Worm (Caenorhabditis elegans) whole organism, early embryonic: ENCODE data around the gene str-182.

Source experiments
- B0310.2 ChIP-seq: sonication (generic microtip); optimal IDR thresholded peaks from 2 replicates; lab custom pipeline; 2016; ENCODE audit warnings: mild to moderate bottlenecking, missing genetic modification characterization, missing compliant biosample characterization
- F13C5.2 ChIP-seq: sonication (generic microtip); optimal IDR thresholded peaks from 2 replicates; lab custom pipeline; 2017; ENCODE audit warnings: mild to moderate bottlenecking, missing genetic modification characterization, inconsistent platforms, missing compliant biosample characterization
- aly-1 ChIP-seq: sonication (generic microtip); optimal IDR thresholded peaks from 2 replicates; lab custom pipeline; 2016; ENCODE audit warnings: missing genetic modification characterization, missing compliant biosample characterization
- ama-1 ChIP-seq: fragments of 150-350 bp; optimal IDR thresholded peaks from 2 replicates; lab custom pipeline; 2014
- ceh-13 ChIP-seq: fragments of 200-800 bp; sonication (Bioruptor generic); optimal IDR thresholded peaks from 2 replicates; lab custom pipeline; 2018; ENCODE audit warnings: mild to moderate bottlenecking, missing genetic modification characterization, missing compliant biosample characterization
- ceh-36 ChIP-seq: sonication (generic microtip); optimal IDR thresholded peaks from 2 replicates; lab custom pipeline; 2016; ENCODE audit warnings: missing genetic modification characterization, inconsistent platforms, missing compliant biosample characterization
- ets-7 ChIP-seq: sonication (generic microtip); optimal IDR thresholded peaks from 2 replicates; lab custom pipeline; 2016; ENCODE audit warnings: missing genotype, missing genetic modification characterization, missing compliant biosample characterization
- flt-1 ChIP-seq: fragments of 200-800 bp; sonication (Bioruptor generic); IDR thresholded peaks from 2 replicates; pipeline ENCODE4 v1.3.6; 2022; ENCODE audit warnings: missing genetic modification characterization, missing compliant biosample characterization
- hmbx-1 ChIP-seq: sonication (generic microtip); optimal IDR thresholded peaks from 2 replicates; lab custom pipeline; 2016; ENCODE audit warnings: mild to moderate bottlenecking, missing genetic modification characterization, missing compliant biosample characterization
- hmg-4 ChIP-seq: fragments of 200-800 bp; sonication (Bioruptor generic); optimal IDR thresholded peaks from 2 replicates; lab custom pipeline; 2018; ENCODE audit warnings: mild to moderate bottlenecking, missing genetic modification characterization, missing compliant biosample characterization
- hnd-1 ChIP-seq: sonication (generic microtip); optimal IDR thresholded peaks from 2 replicates; lab custom pipeline; 2016; ENCODE audit warnings: missing genetic modification characterization, missing compliant biosample characterization
- pes-1 ChIP-seq: fragments of 200-800 bp; sonication (Bioruptor generic); IDR thresholded peaks from 2 replicates; pipeline ENCODE4 v1.3.6; 2022; ENCODE audit warnings: missing genetic modification reagents, missing genetic modification characterization, missing compliant biosample characterization
- scrt-1 ChIP-seq: fragments of 200-800 bp; sonication (Bioruptor generic); IDR thresholded peaks from 2 replicates; pipeline ENCODE4 v1.3.6; 2022; ENCODE audit warnings: missing genetic modification characterization, missing compliant biosample characterization
- sea-1 ChIP-seq: fragments of 200-800 bp; sonication (Bioruptor generic); conservative IDR thresholded peaks from 2 replicates; pipeline ENCODE4 v1.3.6; 2022; ENCODE audit warnings: missing genetic modification characterization, missing compliant biosample characterization
- tbx-11 ChIP-seq: fragments of 200-800 bp; sonication (Bioruptor generic); IDR thresholded peaks from 2 replicates; pipeline ENCODE4 v1.3.6; 2022; ENCODE audit warnings: missing genetic modification characterization, missing compliant biosample characterization
- tbx-37 ChIP-seq: fragments of 200-800 bp; sonication (Bioruptor generic); conservative IDR thresholded peaks from 2 replicates; pipeline ENCODE4 v1.3.6; 2022; ENCODE audit warnings: missing genetic modification reagents, missing genetic modification characterization, missing compliant biosample characterization
- tra-4 ChIP-seq: sonication (generic microtip); optimal IDR thresholded peaks from 2 replicates; lab custom pipeline; 2017; ENCODE audit warnings: missing genetic modification characterization, missing compliant biosample characterization

The str-182 gene

DNA sequence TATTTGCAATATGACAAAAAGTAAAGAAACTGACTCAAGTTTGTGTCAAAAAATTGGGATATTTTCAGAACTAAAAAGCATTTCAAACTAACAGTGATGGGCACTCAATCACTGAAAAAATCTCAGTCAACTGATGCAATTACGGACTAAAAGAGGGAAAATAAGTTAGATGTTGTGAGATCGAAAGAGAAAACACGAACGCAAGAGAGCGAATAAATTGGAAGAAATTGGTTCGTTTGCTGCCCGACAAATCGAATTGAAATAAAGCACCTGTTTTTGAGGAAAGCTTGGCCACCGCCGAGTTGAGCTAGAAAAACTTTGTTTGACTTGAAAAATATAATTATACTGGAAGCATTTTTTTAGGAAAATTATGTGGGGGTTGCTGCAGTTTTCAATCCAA lies 32.8 kb upstream of the str-182 start:
- no peak for TF ChIP-seq scrt-1 (GFP tag; lab: Robert Waterston, UW)
- TF ChIP-seq ceh-36 (tag; lab: Kevin White, UChicago): no peak
- TF ChIP-seq flt-1 (GFP tag; lab: Robert Waterston, UW): no peak
- no peak for TF ChIP-seq ama-1
- no peak for TF ChIP-seq aly-1 (tag; lab: Kevin White, UChicago)

DNA sequence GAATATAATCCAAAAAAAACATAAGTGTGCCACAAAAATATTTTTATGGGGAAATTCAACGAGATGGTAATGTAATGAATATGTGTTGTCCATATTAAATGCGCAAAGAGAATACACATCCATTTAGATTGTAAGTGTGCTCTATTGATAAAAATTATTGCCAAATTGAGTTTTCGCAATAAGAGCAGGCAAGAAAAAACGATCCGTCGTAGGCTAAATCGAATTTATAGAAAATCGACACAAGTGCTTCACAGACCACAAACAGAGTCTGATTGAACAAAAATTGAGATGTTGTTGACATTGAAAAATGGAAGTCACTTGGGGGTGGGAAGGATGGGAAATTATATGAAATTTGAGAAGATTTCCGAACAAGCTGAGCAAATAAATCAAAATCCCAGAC lies 31.8 kb upstream of the str-182 start:
- TF ChIP-seq F13C5.2 (tag; lab: Kevin White, UChicago): no peak
- TF ChIP-seq ceh-36 (tag; lab: Kevin White, UChicago): no peak
- no peak for TF ChIP-seq ets-7 (tag; lab: Kevin White, UChicago)
- TF ChIP-seq hmg-4: no peak
- no peak for TF ChIP-seq aly-1 (tag; lab: Kevin White, UChicago)

DNA sequence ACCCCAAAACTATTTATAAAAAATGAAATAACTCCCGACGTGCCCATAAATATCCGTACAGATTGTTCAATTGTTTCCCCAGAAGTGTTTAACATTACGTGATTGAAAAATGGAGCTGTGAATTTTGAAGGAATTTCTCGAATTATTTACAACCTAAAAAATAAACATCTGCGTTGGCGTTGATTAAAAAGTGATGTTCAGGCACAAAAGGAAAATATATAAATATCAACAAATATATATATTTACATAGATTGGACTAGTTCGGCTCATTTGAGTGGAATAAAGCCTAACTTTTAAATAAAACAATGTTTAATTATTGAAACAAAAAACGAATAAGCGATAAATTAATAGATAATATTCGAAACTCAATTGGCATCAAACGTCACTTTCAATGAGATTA lies 27.2 kb upstream of the str-182 start, which contains the start of gene sri-18:
sri-18 (minus strand) TSS at position 101 of the 400 bp plus-strand sequence.
- TF ChIP-seq ets-7 (tag; lab: Kevin White, UChicago) (no peak), sea-1 (no peak), tbx-37 (GFP tag; lab: Robert Waterston, UW) (no peak), hmbx-1 (no peak), aly-1 (tag; lab: Kevin White, UChicago) (no peak), ceh-13 (no peak), ama-1 (no peak), B0310.2 (no peak), F13C5.2 (tag; lab: Kevin White, UChicago) (no peak), flt-1 (GFP tag; lab: Robert Waterston, UW) (no peak), hmg-4 (no peak), pes-1 (no peak), hnd-1 (tag; lab: Kevin White, UChicago) (no peak)

DNA sequence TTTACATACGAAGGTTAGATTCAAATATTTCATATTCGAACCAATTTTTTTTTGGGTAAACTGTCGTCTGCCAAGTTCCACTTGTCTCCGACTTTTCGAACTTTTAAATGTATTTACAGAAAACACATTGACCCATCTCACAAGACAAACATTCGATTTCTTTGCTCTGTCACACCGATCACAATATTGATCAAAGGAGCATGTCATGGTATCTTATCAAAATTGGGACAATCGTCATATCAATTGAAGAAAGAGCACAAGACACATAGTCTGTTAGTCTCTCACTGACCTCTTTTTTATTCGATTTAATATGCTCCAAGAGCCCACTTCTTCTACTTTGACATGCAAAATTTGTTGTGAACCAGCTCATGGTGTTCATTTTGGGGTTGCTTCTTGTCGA lies 22.8 kb upstream of the str-182 start, which contains the start of gene nhr-232:
nhr-232 (plus strand) TSS at position 121 of the 400 bp plus-strand sequence.
- TF ChIP-seq pes-1: no peak
- no peak for TF ChIP-seq B0310.2
- no peak for TF ChIP-seq flt-1 (GFP tag; lab: Robert Waterston, UW)
- TF ChIP-seq ets-7 (tag; lab: Kevin White, UChicago): no peak
- no peak for TF ChIP-seq tbx-11
- TF ChIP-seq hmg-4: no peak
- TF ChIP-seq tra-4 (tag; lab: Kevin White, UChicago): no peak
- no peak for TF ChIP-seq sea-1
- no peak for TF ChIP-seq ceh-13
- no peak for TF ChIP-seq ceh-36 (tag; lab: Kevin White, UChicago)
- no peak for TF ChIP-seq hmbx-1
- TF ChIP-seq aly-1 (tag; lab: Kevin White, UChicago): no peak
- no peak for TF ChIP-seq ama-1
- TF ChIP-seq tbx-37 (GFP tag; lab: Robert Waterston, UW): no peak
- no peak for TF ChIP-seq hnd-1 (tag; lab: Kevin White, UChicago)

DNA sequence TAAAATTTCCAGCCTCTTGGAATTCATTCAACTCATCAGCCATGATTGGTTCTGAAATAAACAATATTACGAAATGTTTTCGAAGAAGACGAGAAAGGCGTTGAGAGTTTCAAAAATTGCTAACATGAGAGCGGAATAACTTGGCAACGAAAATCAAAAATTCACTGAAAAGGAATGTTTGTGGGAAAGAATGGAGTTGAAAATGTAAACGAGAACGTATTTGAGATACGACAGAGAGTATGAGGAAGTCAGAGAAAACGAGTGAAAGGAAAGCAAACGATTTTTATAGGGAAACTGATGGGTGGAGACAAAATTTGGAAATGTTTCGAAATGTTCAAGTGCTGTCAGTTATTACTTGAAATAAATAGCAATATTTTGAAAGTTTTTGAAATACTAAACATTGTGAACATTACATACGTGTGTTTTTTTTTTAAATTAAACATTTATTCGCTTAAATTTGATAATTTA lies 21.8 kb upstream of the str-182 start, which contains the start of gene rop-1:
rop-1 (minus strand) TSS at position 51 of the 468 bp plus-strand sequence.
- TF ChIP-seq B0310.2: no peak
- TF ChIP-seq hnd-1 (tag; lab: Kevin White, UChicago): no peak
- TF ChIP-seq scrt-1 (GFP tag; lab: Robert Waterston, UW): no peak
- no peak for TF ChIP-seq tra-4 (tag; lab: Kevin White, UChicago)
- no peak for TF ChIP-seq tbx-37 (GFP tag; lab: Robert Waterston, UW)
- no peak for TF ChIP-seq tbx-11
- TF ChIP-seq ceh-36 (tag; lab: Kevin White, UChicago): no peak
- TF ChIP-seq F13C5.2 (tag; lab: Kevin White, UChicago): no peak
- TF ChIP-seq hmbx-1: no peak
- no peak for TF ChIP-seq sea-1
- no peak for TF ChIP-seq aly-1 (tag; lab: Kevin White, UChicago)
- TF ChIP-seq ets-7 (tag; lab: Kevin White, UChicago): no peak
- TF ChIP-seq pes-1: no peak
- no peak for TF ChIP-seq ama-1
- no peak for TF ChIP-seq hmg-4
- TF ChIP-seq ceh-13: no peak

DNA sequence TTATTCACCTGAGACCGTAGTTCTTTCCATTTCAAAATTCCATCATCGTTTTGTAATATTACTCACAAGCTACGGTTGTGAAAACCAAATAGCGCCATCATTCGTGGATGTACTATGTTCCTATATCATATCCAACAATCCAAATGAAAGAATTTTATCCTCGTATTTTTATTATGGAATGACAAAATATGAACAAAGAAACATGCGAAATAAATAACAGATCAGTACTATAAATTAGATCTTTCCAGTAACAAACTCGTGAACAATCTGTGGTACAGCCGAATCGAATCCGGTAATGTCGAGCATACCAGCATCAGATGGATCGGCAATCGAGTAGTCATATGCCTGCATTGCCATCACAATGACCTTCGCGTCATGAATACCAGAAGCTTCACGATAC lies 19.5 kb upstream of the str-182 start:
- TF ChIP-seq ama-1: no peak
- TF ChIP-seq scrt-1 (GFP tag; lab: Robert Waterston, UW): no peak
- TF ChIP-seq pes-1: no peak
- no peak for TF ChIP-seq tbx-37 (GFP tag; lab: Robert Waterston, UW)
- TF ChIP-seq B0310.2: no peak
- no peak for TF ChIP-seq ceh-13

DNA sequence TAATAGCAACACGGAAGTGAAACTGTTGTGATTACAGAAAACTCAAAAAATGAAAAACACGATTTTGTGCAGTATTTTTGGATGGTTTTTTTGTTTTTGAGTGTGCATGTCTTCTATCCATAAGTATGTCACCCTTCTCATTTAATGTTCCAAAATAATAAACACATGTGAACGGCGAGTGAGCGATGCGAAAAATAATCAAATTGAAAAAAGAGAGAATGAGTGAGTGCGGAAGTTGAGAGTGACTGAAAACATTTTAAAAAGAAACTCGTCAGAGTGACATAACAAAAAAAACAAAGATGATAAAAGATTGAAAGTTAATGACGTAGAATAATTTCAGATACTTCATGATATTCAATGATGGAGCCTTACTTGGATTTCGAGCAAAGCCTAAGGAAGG lies 16.3 kb upstream of the str-182 start:
- TF ChIP-seq ceh-13: no peak
- no peak for TF ChIP-seq B0310.2
- TF ChIP-seq hnd-1 (tag; lab: Kevin White, UChicago): no peak
- no peak for TF ChIP-seq pes-1
- TF ChIP-seq ama-1: no peak
- TF ChIP-seq tra-4 (tag; lab: Kevin White, UChicago): no peak
- TF ChIP-seq hmbx-1: no peak

DNA sequence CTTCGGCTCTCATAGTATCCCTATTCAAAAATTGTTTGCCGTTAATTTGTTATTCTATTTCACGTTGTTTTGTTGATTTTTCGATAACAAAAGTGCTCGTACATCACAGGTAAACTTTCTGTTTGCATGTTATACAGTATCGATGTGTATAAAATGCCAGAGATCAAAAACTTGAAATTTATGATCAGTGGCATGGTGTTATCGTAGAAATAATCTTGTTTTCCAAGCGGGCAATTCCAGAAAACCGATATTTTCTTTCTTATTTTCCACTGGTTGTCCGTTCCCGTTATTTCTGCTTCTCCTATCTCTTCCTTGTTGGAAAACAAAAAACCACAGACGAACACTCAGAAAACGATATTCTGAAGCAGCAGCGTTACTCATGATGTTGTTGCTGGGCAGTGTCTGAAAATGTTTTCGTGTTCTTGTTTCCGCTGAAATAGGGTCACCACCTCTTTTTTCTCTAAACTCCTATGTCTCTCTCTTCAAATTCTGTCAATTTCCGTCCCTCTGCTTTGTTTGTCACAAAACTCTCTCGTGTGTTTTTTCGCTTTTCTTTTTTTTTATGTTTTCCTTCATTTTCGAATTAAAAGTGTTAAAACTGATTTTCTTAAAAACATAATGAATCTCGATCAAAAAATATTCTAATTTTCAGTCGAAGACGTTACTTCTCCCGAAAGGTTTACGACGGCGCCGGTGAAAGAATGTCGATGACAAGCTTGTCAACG lies 15.2 kb upstream of the str-182 start, which contains the start of gene akt-1:
akt-1 (plus strand) TSS at position 651 of the 725 bp plus-strand sequence.
- TF ChIP-seq sea-1: no peak
- TF ChIP-seq ets-7 (tag; lab: Kevin White, UChicago): no peak
- TF ChIP-seq ceh-36 (tag; lab: Kevin White, UChicago): no peak
- TF ChIP-seq flt-1 (GFP tag; lab: Robert Waterston, UW): no peak
- TF ChIP-seq hmg-4: no peak
- TF ChIP-seq tra-4 (tag; lab: Kevin White, UChicago): no peak
- TF ChIP-seq aly-1 (tag; lab: Kevin White, UChicago): no peak
- TF ChIP-seq hmbx-1: no peak
